Worm (Caenorhabditis elegans): ENCODE results near the gene F40B5.2.
A peak's percentile ranks its signal among the peaks of the same experiment; 100 is the strongest.
"Not testable (repeated sequence)": the region's sequence is repeated elsewhere in the genome, so short reads cannot be mapped to it uniquely, and the experiment has no call there.

The F40B5.2 gene

ce11 chrX:8404308-8405085 lies 36.8 kb downstream of the F40B5.2 start:
- TF ChIP-seq B0310.2 (tag; optimal IDR thresholded peaks at IDR 0.05) = peak; percentile 97
- peak; percentile 98 for TF ChIP-seq scrt-1 (GFP tag; IDR thresholded peaks at IDR 0.05)
- TF ChIP-seq ama-1 (optimal IDR thresholded peaks at IDR 0.05) = no peak
- peak; percentile 97 for TF ChIP-seq flt-1 (GFP tag; IDR thresholded peaks at IDR 0.05)
- TF ChIP-seq hmg-4 (GFP tag; optimal IDR thresholded peaks at IDR 0.05) = peak; percentile 99
- TF ChIP-seq hmbx-1 (tag; optimal IDR thresholded peaks at IDR 0.05) = peak; percentile 87
- TF ChIP-seq tbx-37 (GFP tag; conservative IDR thresholded peaks at IDR 0.05) = peak; percentile 97
- TF ChIP-seq ceh-13 (GFP tag; optimal IDR thresholded peaks at IDR 0.05) = peak; percentile 90
- peak; percentile 98 for TF ChIP-seq aly-1 (tag; optimal IDR thresholded peaks at IDR 0.05)
- peak; percentile 99 for TF ChIP-seq sea-1 (GFP tag; conservative IDR thresholded peaks at IDR 0.05)
- peak; percentile 98 for TF ChIP-seq F13C5.2 (tag; optimal IDR thresholded peaks at IDR 0.05)
- peak; percentile 85 for TF ChIP-seq tra-4 (tag; optimal IDR thresholded peaks at IDR 0.05)
- TF ChIP-seq tbx-11 (GFP tag; IDR thresholded peaks at IDR 0.05) = peak; percentile 96
- TF ChIP-seq hnd-1 (tag; optimal IDR thresholded peaks at IDR 0.05) = peak; percentile 88
- TF ChIP-seq ceh-36 (tag; optimal IDR thresholded peaks at IDR 0.05) = peak; percentile 91
- TF ChIP-seq ets-7 (tag; optimal IDR thresholded peaks at IDR 0.05) = peak; percentile 93
- peak; percentile 97 for TF ChIP-seq pes-1 (GFP tag; IDR thresholded peaks at IDR 0.05)

ce11 chrX:8406815-8407214 lies 39.2 kb downstream of the F40B5.2 start:
- TF ChIP-seq ama-1 (optimal IDR thresholded peaks at IDR 0.05) = no peak
- no peak for TF ChIP-seq hmbx-1 (tag; optimal IDR thresholded peaks at IDR 0.05)
- TF ChIP-seq ceh-13 (GFP tag; optimal IDR thresholded peaks at IDR 0.05) = no peak
- TF ChIP-seq tbx-37 (GFP tag; conservative IDR thresholded peaks at IDR 0.05) = no peak
- no peak for TF ChIP-seq flt-1 (GFP tag; IDR thresholded peaks at IDR 0.05)

- TF ChIP-seq tbx-11 (GFP tag; IDR thresholded peaks at IDR 0.05) (no peak), scrt-1 (GFP tag; IDR thresholded peaks at IDR 0.05) (no peak), flt-1 (GFP tag; IDR thresholded peaks at IDR 0.05) (no peak), pes-1 (GFP tag; IDR thresholded peaks at IDR 0.05) (no peak), tbx-37 (GFP tag; conservative IDR thresholded peaks at IDR 0.05) (no peak), aly-1 (tag; optimal IDR thresholded peaks at IDR 0.05) (no peak), ceh-13 (GFP tag; optimal IDR thresholded peaks at IDR 0.05) (no peak), sea-1 (GFP tag; conservative IDR thresholded peaks at IDR 0.05) (no peak), ama-1 (optimal IDR thresholded peaks at IDR 0.05) (no peak), hmbx-1 (tag; optimal IDR thresholded peaks at IDR 0.05) (no peak)
These were observed 40.6 kb downstream of the F40B5.2 start, which contains the start of gene sulp-3 for ce11 chrX:8408267-8408666. sulp-3 (minus strand) TSS chrX:8408367.

DNA sequence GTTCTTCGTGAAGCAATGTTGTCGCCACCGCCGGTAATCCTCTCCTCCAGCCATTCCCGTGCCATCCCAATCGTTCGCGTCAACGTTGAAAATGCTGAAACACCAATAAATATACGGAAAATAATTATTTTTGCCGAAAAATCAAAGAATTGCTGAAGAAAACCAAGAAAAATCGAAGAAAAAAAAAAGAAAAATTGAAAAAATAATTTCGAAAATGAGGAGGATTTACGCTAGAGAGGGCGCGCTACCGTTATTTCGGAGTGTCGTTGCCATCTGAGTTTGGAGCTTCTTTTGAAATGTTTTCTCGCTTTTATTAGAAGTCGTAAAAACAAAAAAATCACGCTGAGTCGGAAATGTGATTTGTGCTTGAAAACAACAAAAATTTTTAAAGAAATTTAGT lies 43.1 kb downstream of the F40B5.2 start, which contains the start of gene F08F1.9:
F08F1.9 (minus strand) TSS at position 101 of the 400 bp plus-strand sequence.
- TF ChIP-seq pes-1 (GFP tag; IDR thresholded peaks at IDR 0.05); F13C5.2 (tag; optimal IDR thresholded peaks at IDR 0.05); flt-1 (GFP tag; IDR thresholded peaks at IDR 0.05): not testable (repeated sequence)

DNA sequence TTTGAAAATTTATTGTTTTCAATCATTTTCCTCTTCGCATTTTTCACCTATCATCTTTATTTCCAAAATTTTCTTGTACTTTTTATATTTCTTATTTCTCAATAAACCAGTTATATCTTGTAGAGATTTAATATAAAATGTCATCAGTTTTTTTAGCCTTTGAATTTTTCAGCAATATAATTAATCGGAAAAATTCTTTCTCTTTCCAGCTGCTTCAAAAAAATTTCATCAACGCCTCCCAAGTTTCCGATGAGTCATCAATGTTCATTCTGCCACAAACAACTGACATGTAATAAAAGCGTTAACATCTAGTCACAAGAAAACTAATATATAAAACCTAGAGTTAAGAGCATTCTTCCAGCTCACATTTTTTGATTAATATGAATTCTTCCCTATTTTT lies 45.5 kb downstream of the F40B5.2 start, which contains the start of gene F08F1.4:
F08F1.4 (plus strand) TSS at position 301 of the 400 bp plus-strand sequence.
- TF ChIP-seq hmbx-1 (tag; optimal IDR thresholded peaks at IDR 0.05) = no peak
- no peak for TF ChIP-seq tbx-37 (GFP tag; conservative IDR thresholded peaks at IDR 0.05)
- no peak for TF ChIP-seq scrt-1 (GFP tag; IDR thresholded peaks at IDR 0.05)
- TF ChIP-seq ceh-36 (tag; optimal IDR thresholded peaks at IDR 0.05) = no peak
- no peak for TF ChIP-seq flt-1 (GFP tag; IDR thresholded peaks at IDR 0.05)
- no peak for TF ChIP-seq sea-1 (GFP tag; conservative IDR thresholded peaks at IDR 0.05)
- TF ChIP-seq tbx-11 (GFP tag; IDR thresholded peaks at IDR 0.05) = no peak
- no peak for TF ChIP-seq B0310.2 (tag; optimal IDR thresholded peaks at IDR 0.05)
- no peak for TF ChIP-seq hmg-4 (GFP tag; optimal IDR thresholded peaks at IDR 0.05)

DNA sequence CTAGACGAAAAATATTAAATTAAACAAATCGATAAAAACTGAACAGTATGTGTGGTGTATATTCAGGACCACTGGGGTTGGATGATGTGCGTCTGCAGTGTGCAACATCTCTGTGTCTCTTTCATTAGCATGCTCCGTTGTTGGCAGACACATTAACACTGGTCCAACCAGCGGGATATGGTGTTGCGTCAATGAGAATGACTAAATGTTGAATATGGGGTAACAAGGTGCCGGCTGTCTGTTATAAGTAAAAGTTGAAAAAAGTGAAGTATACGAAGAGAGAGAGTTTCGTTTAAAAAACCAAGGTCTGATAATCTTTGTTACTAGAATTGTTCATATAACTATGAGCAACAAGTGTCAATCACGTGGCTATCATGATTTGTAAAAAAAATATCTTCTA lies 49.2 kb downstream of the F40B5.2 start, which contains the start of gene ced-8:
ced-8 (minus strand) TSS at position 101 of the 400 bp plus-strand sequence.
- TF ChIP-seq hmbx-1 (tag; optimal IDR thresholded peaks at IDR 0.05) (no peak), F13C5.2 (tag; optimal IDR thresholded peaks at IDR 0.05) (no peak), tra-4 (tag; optimal IDR thresholded peaks at IDR 0.05) (no peak), hmg-4 (GFP tag; optimal IDR thresholded peaks at IDR 0.05) (no peak), flt-1 (GFP tag; IDR thresholded peaks at IDR 0.05) (no peak), pes-1 (GFP tag; IDR thresholded peaks at IDR 0.05) (no peak), B0310.2 (tag; optimal IDR thresholded peaks at IDR 0.05) (no peak), sea-1 (GFP tag; conservative IDR thresholded peaks at IDR 0.05) (no peak), tbx-37 (GFP tag; conservative IDR thresholded peaks at IDR 0.05) (no peak), hnd-1 (tag; optimal IDR thresholded peaks at IDR 0.05) (no peak), ceh-13 (GFP tag; optimal IDR thresholded peaks at IDR 0.05) (no peak), tbx-11 (GFP tag; IDR thresholded peaks at IDR 0.05) (no peak), ets-7 (tag; optimal IDR thresholded peaks at IDR 0.05) (no peak), ceh-36 (tag; optimal IDR thresholded peaks at IDR 0.05) (no peak), ama-1 (optimal IDR thresholded peaks at IDR 0.05) (no peak)

ce11 chrX:8417727-8418126 lies 50.1 kb downstream of the F40B5.2 start:
- no peak for TF ChIP-seq ceh-36 (tag; optimal IDR thresholded peaks at IDR 0.05)
- no peak for TF ChIP-seq scrt-1 (GFP tag; IDR thresholded peaks at IDR 0.05)
- no peak for TF ChIP-seq aly-1 (tag; optimal IDR thresholded peaks at IDR 0.05)
- TF ChIP-seq hmbx-1 (tag; optimal IDR thresholded peaks at IDR 0.05) = no peak
- no peak for TF ChIP-seq tbx-11 (GFP tag; IDR thresholded peaks at IDR 0.05)
- TF ChIP-seq ama-1 (optimal IDR thresholded peaks at IDR 0.05) = no peak
- TF ChIP-seq ets-7 (tag; optimal IDR thresholded peaks at IDR 0.05) = no peak

DNA sequence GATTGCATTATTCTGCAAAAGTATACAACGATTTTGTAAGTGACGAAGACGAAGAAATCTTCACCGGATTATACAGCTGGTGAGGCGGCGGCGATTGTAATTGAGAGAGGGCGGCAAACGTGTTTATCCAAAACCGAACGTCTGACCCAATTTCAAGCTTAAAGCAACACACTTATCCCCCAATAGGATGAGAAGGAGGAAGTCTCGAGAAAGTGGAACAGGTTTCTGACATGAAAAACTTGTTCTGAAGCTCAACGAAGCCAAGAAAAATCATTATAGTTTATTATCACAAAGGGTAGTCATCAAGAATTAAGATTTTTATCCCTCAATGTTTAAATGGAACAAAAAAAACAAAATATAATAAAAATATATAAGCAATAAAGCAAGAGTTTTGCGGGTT lies 50.7 kb downstream of the F40B5.2 start, which contains the start of gene spp-13:
spp-13 (minus strand) TSS at position 143 of the 400 bp plus-strand sequence.
- no peak for TF ChIP-seq flt-1 (GFP tag; IDR thresholded peaks at IDR 0.05)
- peak; percentile 56 for TF ChIP-seq ama-1 (optimal IDR thresholded peaks at IDR 0.05)
- TF ChIP-seq tra-4 (tag; optimal IDR thresholded peaks at IDR 0.05) = no peak
- TF ChIP-seq ceh-36 (tag; optimal IDR thresholded peaks at IDR 0.05) = no peak
- no peak for TF ChIP-seq hnd-1 (tag; optimal IDR thresholded peaks at IDR 0.05)
- TF ChIP-seq hmbx-1 (tag; optimal IDR thresholded peaks at IDR 0.05) = no peak
- TF ChIP-seq aly-1 (tag; optimal IDR thresholded peaks at IDR 0.05) = no peak
